Worm (Caenorhabditis elegans): ENCODE measurements around the gene cpi-2.

DNA sequence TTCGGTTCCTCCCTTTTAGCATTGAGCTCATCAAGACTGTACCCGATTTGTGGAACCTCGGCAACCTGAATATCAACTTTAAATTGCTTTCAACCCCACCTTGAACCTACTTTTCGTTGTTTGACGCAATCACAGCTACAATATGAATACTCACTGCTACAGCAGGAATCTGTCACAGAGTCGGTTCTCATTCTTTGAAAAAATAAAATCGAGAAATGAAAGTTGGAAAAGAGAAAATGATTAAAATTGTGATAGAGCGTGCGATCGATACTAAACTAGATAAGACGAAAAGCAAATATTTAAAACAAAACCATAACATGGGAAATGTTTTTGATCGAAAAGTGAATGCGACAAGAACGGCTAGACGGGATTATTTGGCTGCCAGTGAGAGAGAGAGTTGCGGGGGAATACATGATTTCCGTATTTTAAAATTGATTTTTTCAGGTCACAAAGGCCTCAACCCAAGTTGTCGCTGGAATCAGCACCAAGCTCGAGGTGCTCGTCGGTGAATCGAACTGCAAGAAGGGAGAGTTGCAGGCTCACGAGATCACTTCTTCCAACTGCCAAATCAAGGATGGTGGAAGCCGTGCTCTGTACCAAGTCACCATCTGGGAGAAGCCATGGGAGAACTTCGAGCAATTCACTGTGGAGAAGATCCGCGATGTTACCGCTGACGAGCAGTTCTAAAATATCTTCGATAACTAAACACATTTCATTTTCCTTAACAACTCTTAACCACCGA is 1.2 kb downstream of the cpi-2 start, which contains the start of gene R01B10.3:
- no peak for TF ChIP-seq W03F9.2 (tag; optimal IDR thresholded peaks at IDR 0.05)
- no peak for TF ChIP-seq him-1 (tag; optimal IDR thresholded peaks at IDR 0.05)
- TF ChIP-seq dao-5 (tag; optimal IDR thresholded peaks at IDR 0.05): no peak

All from whole organism, L4/young adult.